Fruit fly (Drosophila melanogaster) whole organism, embryonic: Measurements from ENCODE around the gene dsf.
A peak's percentile ranks its signal among the peaks of the same experiment; 100 is the strongest.

Experiments
- Ada2b ChIP-seq: fragments of 200-800 bp; sonication (Bioruptor generic); IDR thresholded peaks from 2 replicates; pipeline ENCODE4 v1.3.6; 2022; ENCODE audit warnings: missing biosample characterization, missing genetic modification characterization
- Blimp-1 ChIP-seq: fragments of 200-800 bp; sonication (Bioruptor generic); optimal IDR thresholded peaks from 3 replicates; lab custom pipeline; 2018; ENCODE audit warnings: missing biosample characterization, missing genetic modification characterization, mild to moderate bottlenecking, moderate library complexity, missing genetic modification reagents
- CG11093 ChIP-seq: fragments of 200-800 bp; sonication (Bioruptor generic); IDR thresholded peaks from 3 replicates; pipeline ENCODE4 v1.3.6; 2022; ENCODE audit warnings: missing biosample characterization, missing genetic modification characterization
- CG12659 ChIP-seq: fragments of 200-800 bp; sonication (Bioruptor generic); optimal IDR thresholded peaks from 3 replicates; lab custom pipeline; 2017; ENCODE audit warnings: mild to moderate bottlenecking, missing biosample characterization, missing genetic modification reagents, missing genetic modification characterization
- CG13296 ChIP-seq: fragments of 200-800 bp; sonication (Bioruptor generic); optimal IDR thresholded peaks from 3 replicates; lab custom pipeline; 2018; ENCODE audit warnings: missing biosample characterization, mild to moderate bottlenecking, missing genetic modification characterization
- CG13424 ChIP-seq: fragments of 200-800 bp; sonication (Bioruptor generic); optimal IDR thresholded peaks from 2 replicates; lab custom pipeline; 2019; ENCODE audit warnings: missing biosample characterization, mild to moderate bottlenecking, missing genetic modification characterization, moderate library complexity
- CG14014 ChIP-seq: fragments of 200-800 bp; sonication (Bioruptor generic); IDR thresholded peaks from 2 replicates; pipeline ENCODE4 v1.3.6; 2022; ENCODE audit warnings: missing biosample characterization, missing genetic modification characterization
- CG14050 ChIP-seq: fragments of 200-800 bp; sonication (Bioruptor generic); IDR thresholded peaks from 3 replicates; pipeline ENCODE4 v1.3.6; 2022; ENCODE audit warnings: missing biosample characterization, missing genetic modification characterization
- CG1529 ChIP-seq: fragments of 200-800 bp; sonication (Bioruptor generic); optimal IDR thresholded peaks from 3 replicates; lab custom pipeline; 2018; ENCODE audit warnings: missing biosample characterization, missing genetic modification characterization
- CG17328 ChIP-seq: fragments of 200-800 bp; sonication (Bioruptor generic); IDR thresholded peaks from 2 replicates; pipeline ENCODE4 v1.3.6; 2022; ENCODE audit warnings: missing biosample characterization, missing genetic modification characterization
- CG17359 ChIP-seq: fragments of 200-800 bp; sonication (Bioruptor generic); optimal IDR thresholded peaks from 3 replicates; lab custom pipeline; 2018; ENCODE audit warnings: missing biosample characterization, mild to moderate bottlenecking, missing genetic modification characterization, moderate library complexity
- CG17568 ChIP-seq: fragments of 200-800 bp; sonication (Bioruptor generic); optimal IDR thresholded peaks from 2 replicates; lab custom pipeline; 2018; ENCODE audit warnings: missing biosample characterization, mild to moderate bottlenecking, missing genetic modification characterization, moderate library complexity
- CG31365 ChIP-seq: fragments of 200-800 bp; sonication (Bioruptor generic); optimal IDR thresholded peaks from 2 replicates; lab custom pipeline; 2018; ENCODE audit warnings: missing biosample characterization, mild to moderate bottlenecking, missing genetic modification characterization
- CG32772 ChIP-seq: fragments of 200-800 bp; sonication (Bioruptor generic); IDR thresholded peaks from 2 replicates; pipeline ENCODE4 v1.3.6; 2022; ENCODE audit warnings: missing biosample characterization, missing genetic modification characterization
- CG3407 ChIP-seq: fragments of 200-800 bp; sonication (Bioruptor generic); optimal IDR thresholded peaks from 2 replicates; lab custom pipeline; 2018; ENCODE audit warnings: missing biosample characterization, mild to moderate bottlenecking, missing genetic modification characterization
- CG34376 ChIP-seq: fragments of 200-800 bp; sonication (Bioruptor generic); optimal IDR thresholded peaks from 2 replicates; lab custom pipeline; 2018; ENCODE audit warnings: missing biosample characterization, mild to moderate bottlenecking, missing genetic modification characterization
- CG34422 ChIP-seq: fragments of 200-800 bp; sonication (Bioruptor generic); IDR thresholded peaks from 3 replicates; pipeline ENCODE4 v1.3.6; 2022; ENCODE audit warnings: missing biosample characterization, missing genetic modification characterization
- CG4424 ChIP-seq: fragments of 200-800 bp; sonication (Bioruptor generic); optimal IDR thresholded peaks from 3 replicates; lab custom pipeline; 2016; ENCODE audit warnings: missing biosample characterization, missing genetic modification characterization
- CG4854 ChIP-seq: fragments of 200-800 bp; sonication (Bioruptor generic); optimal IDR thresholded peaks from 2 replicates; lab custom pipeline; 2016; ENCODE audit warnings: missing biosample characterization, missing genetic modification characterization, inconsistent platforms
- CG6175 ChIP-seq: fragments of 200-800 bp; sonication (Bioruptor generic); IDR thresholded peaks from 3 replicates; pipeline ENCODE4 v1.3.6; 2022; ENCODE audit warnings: missing biosample characterization, missing genetic modification characterization
- CG6254 ChIP-seq: fragments of 200-800 bp; sonication (Bioruptor generic); optimal IDR thresholded peaks from 3 replicates; lab custom pipeline; 2017; ENCODE audit warnings: mild to moderate bottlenecking, missing biosample characterization, missing genetic modification reagents, missing genetic modification characterization
- CG6765 ChIP-seq: fragments of 200-800 bp; sonication (Bioruptor generic); optimal IDR thresholded peaks from 3 replicates; lab custom pipeline; 2017; ENCODE audit warnings: missing biosample characterization, mild to moderate bottlenecking, missing genetic modification characterization
- CG7271 ChIP-seq: fragments of 200-800 bp; sonication (Bioruptor generic); optimal IDR thresholded peaks from 2 replicates; lab custom pipeline; 2018; ENCODE audit warnings: missing biosample characterization, mild to moderate bottlenecking, missing genetic modification characterization, moderate library complexity
- CG7987 ChIP-seq: fragments of 200-800 bp; sonication (Bioruptor generic); optimal IDR thresholded peaks from 2 replicates; lab custom pipeline; 2018; ENCODE audit warnings: missing biosample characterization, mild to moderate bottlenecking, missing genetic modification characterization, moderate library complexity
- CG8281 ChIP-seq: fragments of 200-800 bp; sonication (Bioruptor generic); optimal IDR thresholded peaks from 2 replicates; lab custom pipeline; 2018; ENCODE audit warnings: missing biosample characterization, mild to moderate bottlenecking, missing genetic modification characterization, moderate library complexity
- CG8478 ChIP-seq: fragments of >200 bp; optimal IDR thresholded peaks from 2 replicates; lab custom pipeline; 2018
- CG9727 ChIP-seq: fragments of 200-800 bp; sonication (Bioruptor generic); optimal IDR thresholded peaks from 3 replicates; lab custom pipeline; 2017; ENCODE audit warnings: missing biosample characterization, mild to moderate bottlenecking, missing genetic modification characterization
- Dip3 ChIP-seq: fragments of 200-800 bp; sonication (Bioruptor generic); optimal IDR thresholded peaks from 3 replicates; lab custom pipeline; 2016; ENCODE audit warnings: missing biosample characterization, missing genetic modification characterization
- H2.0 ChIP-seq: fragments of 200-800 bp; sonication (Bioruptor generic); IDR thresholded peaks from 2 replicates; pipeline ENCODE4 v1.3.6; 2022; ENCODE audit warnings: missing biosample characterization, missing genetic modification characterization
- HLHmδ ChIP-seq: fragments of 200-800 bp; sonication (Bioruptor generic); optimal IDR thresholded peaks from 2 replicates; lab custom pipeline; 2018; ENCODE audit warnings: missing biosample characterization, mild to moderate bottlenecking, missing genetic modification characterization, moderate library complexity
- Lhr ChIP-seq: fragments of 200-800 bp; sonication (Bioruptor generic); optimal IDR thresholded peaks from 3 replicates; lab custom pipeline; 2017; ENCODE audit warnings: mild to moderate bottlenecking, missing biosample characterization, missing genetic modification reagents, missing genetic modification characterization
- Max ChIP-seq: fragments of 200-800 bp; sonication (Bioruptor generic); optimal IDR thresholded peaks from 2 replicates; lab custom pipeline; 2016; ENCODE audit warnings: missing biosample characterization, mild to moderate bottlenecking, missing genetic modification characterization
- Mes4 ChIP-seq: fragments of 200-800 bp; sonication (Bioruptor generic); optimal IDR thresholded peaks from 2 replicates; lab custom pipeline; 2016; ENCODE audit warnings: missing biosample characterization, missing genetic modification characterization
- ara ChIP-seq: fragments of 200-800 bp; sonication (Bioruptor generic); IDR thresholded peaks from 2 replicates; pipeline ENCODE4 v1.3.6; 2022; ENCODE audit warnings: missing biosample characterization, missing genetic modification characterization
- chif ChIP-seq, 2 experiments: fragments of 200-800 bp; sonication (Bioruptor generic); optimal IDR thresholded peaks; 3 replicates each; lab custom pipeline; 2016; ENCODE audit warnings: missing biosample characterization in 2 of 2, missing genetic modification characterization in 2 of 2
- chinmo ChIP-seq: fragments of 200-800 bp; sonication (Bioruptor generic); IDR thresholded peaks from 4 replicates; pipeline ENCODE4 v1.3.6; 2022; ENCODE audit warnings: missing biosample characterization, missing genetic modification characterization; ENCODE audit not compliant: partially characterized antibody
- esg ChIP-seq: fragments of 200-800 bp; sonication (Bioruptor generic); conservative IDR thresholded peaks from 2 replicates; pipeline ENCODE4 v1.3.6; 2022; ENCODE audit warnings: missing biosample characterization, missing genetic modification characterization
- ewg ChIP-seq: fragments of 200-800 bp; sonication (Bioruptor generic); optimal IDR thresholded peaks from 3 replicates; lab custom pipeline; 2017; ENCODE audit warnings: mild to moderate bottlenecking, missing biosample characterization, missing genetic modification reagents, missing genetic modification characterization
- fd3F ChIP-seq: fragments of 200-800 bp; sonication (Bioruptor generic); optimal IDR thresholded peaks from 2 replicates; lab custom pipeline; 2018; ENCODE audit warnings: missing biosample characterization, mild to moderate bottlenecking, missing genetic modification characterization, moderate library complexity
- gsb-n ChIP-seq: fragments of 200-800 bp; sonication (Bioruptor generic); optimal IDR thresholded peaks from 3 replicates; lab custom pipeline; 2018; ENCODE audit warnings: missing biosample characterization, mild to moderate bottlenecking, missing genetic modification characterization
- ind ChIP-seq: fragments of 200-800 bp; sonication (Bioruptor generic); optimal IDR thresholded peaks from 3 replicates; lab custom pipeline; 2016; ENCODE audit warnings: missing biosample characterization, missing genetic modification characterization
- kah ChIP-seq: fragments of 200-800 bp; sonication (Bioruptor generic); optimal IDR thresholded peaks from 2 replicates; lab custom pipeline; 2018; ENCODE audit warnings: missing biosample characterization, mild to moderate bottlenecking, missing genetic modification characterization
- luna ChIP-seq: fragments of 200-800 bp; sonication (Bioruptor generic); optimal IDR thresholded peaks from 2 replicates; lab custom pipeline; 2016; ENCODE audit warnings: missing biosample characterization, missing genetic modification characterization
- mld ChIP-seq: fragments of 200-800 bp; sonication (Bioruptor generic); IDR thresholded peaks from 3 replicates; pipeline ENCODE4 v1.3.6; 2022; ENCODE audit warnings: missing biosample characterization, missing genetic modification characterization; ENCODE audit not compliant: partially characterized antibody
- odd ChIP-seq: fragments of 200-800 bp; sonication (Bioruptor generic); optimal IDR thresholded peaks from 2 replicates; lab custom pipeline; 2017; ENCODE audit warnings: missing biosample characterization, mild to moderate bottlenecking, missing genetic modification characterization
- org-1 ChIP-seq: fragments of 200-800 bp; sonication (Bioruptor generic); optimal IDR thresholded peaks from 2 replicates; lab custom pipeline; 2017; ENCODE audit warnings: missing biosample characterization, missing genetic modification characterization
- schlank ChIP-seq: fragments of 200-800 bp; sonication (Bioruptor generic); optimal IDR thresholded peaks from 2 replicates; lab custom pipeline; 2018; ENCODE audit warnings: missing biosample characterization, mild to moderate bottlenecking, missing genetic modification characterization
- trem ChIP-seq: fragments of 200-800 bp; optimal IDR thresholded peaks from 3 replicates; lab custom pipeline; 2019; ENCODE audit warnings: missing biosample characterization, mild to moderate bottlenecking, missing genetic modification characterization, moderate library complexity
- unpg ChIP-seq: fragments of 200-800 bp; sonication (Bioruptor generic); optimal IDR thresholded peaks from 3 replicates; lab custom pipeline; 2018; ENCODE audit warnings: missing biosample characterization, mild to moderate bottlenecking, missing genetic modification characterization, moderate library complexity
- wek ChIP-seq: fragments of 200-800 bp; sonication (Bioruptor generic); optimal IDR thresholded peaks from 3 replicates; lab custom pipeline; 2018; ENCODE audit warnings: missing biosample characterization, mild to moderate bottlenecking, missing genetic modification characterization, moderate library complexity

dsf gene

dm6 chr2L:5974122-5974521, 48.4 kb downstream of the dsf start (continued):
- TF ChIP-seq CG6175 (GFP tag; lab: Robert Waterston, UW) (peak; percentile 59; the same call in 1 of the 3 replicates), odd (GFP tag; lab: Kevin White, UChicago) (peak; percentile 77), CG34422 (GFP tag; lab: Robert Waterston, UW) (peak; percentile 20; the same call in 1 of the 3 replicates), trem (tag; lab: Kevin White, UChicago) (no peak), CG7271 (tag; lab: Kevin White, UChicago) (no peak), CG13424 (tag; lab: Kevin White, UChicago) (peak; percentile 66), CG17359 (tag; lab: Kevin White, UChicago) (peak; percentile 67), luna (no peak), gsb-n (peak; percentile 57), kah (GFP tag; lab: Kevin White, UChicago) (peak; percentile 15), CG1529 (GFP tag; lab: Kevin White, UChicago) (peak; percentile 46), org-1 (GFP tag; lab: Kevin White, UChicago) (peak; percentile 60), wek (peak; percentile 78), CG4854 (GFP tag; lab: Kevin White, UChicago) (peak; percentile 27), CG3407 (GFP tag; lab: Kevin White, UChicago) (peak; percentile 76), chif (GFP tag; optimal IDR thresholded peaks at IDR 0.05; lab: Kevin White, UChicago) (no peak), CG8281 (tag; lab: Kevin White, UChicago) (peak; percentile 52), Dip3 (GFP tag; lab: Kevin White, UChicago) (peak; percentile 31), chinmo (GFP tag; lab: Robert Waterston, UW) (peak; percentile 86; the same call in 3 of the 4 replicates), ind (GFP tag; lab: Kevin White, UChicago) (no peak), Ada2b (GFP tag; lab: Robert Waterston, UW) (0 out of 2 replicates have a peak, but pooled peaks have one; percentile 25), CG17328 (GFP tag; lab: Robert Waterston, UW) (no peak), CG9727 (GFP tag; lab: Kevin White, UChicago) (peak; percentile 59), mld (GFP tag; lab: Robert Waterston, UW) (no peak), ara (GFP tag; lab: Robert Waterston, UW) (peak; percentile 39; the same call in 1 of the 2 replicates), CG17568 (GFP tag; lab: Kevin White, UChicago) (peak; percentile 69), schlank (tag; lab: Kevin White, UChicago) (peak; percentile 77), esg (no peak), CG7987 (GFP tag; lab: Kevin White, UChicago) (peak; percentile 89), CG13296 (GFP tag; lab: Kevin White, UChicago) (peak; percentile 79), CG6254 (GFP tag; lab: Kevin White, UChicago) (peak; percentile 42), CG32772 (GFP tag; lab: Robert Waterston, UW) (no peak), CG6765 (GFP tag; lab: Kevin White, UChicago) (peak; percentile 80), H2.0 (GFP tag; lab: Robert Waterston, UW) (no peak; the same call in 1 of the 2 replicates), Max (peak; percentile 14), Blimp-1 (GFP tag; lab: Kevin White, UChicago) (peak; percentile 56), CG4424 (peak; percentile 12), Lhr (GFP tag; lab: Kevin White, UChicago) (peak; percentile 23), Mes4 (GFP tag; lab: Kevin White, UChicago) (no peak), unpg (GFP tag; lab: Kevin White, UChicago) (peak; percentile 55), CG8478 (lab: Kevin White, UChicago) (no peak), HLHmδ (GFP tag; lab: Kevin White, UChicago) (peak; percentile 86), CG34376 (peak; percentile 45), ewg (GFP tag; lab: Kevin White, UChicago) (peak; percentile 14), CG12659 (peak; percentile 58), CG11093 (GFP tag; lab: Robert Waterston, UW) (no peak), CG31365 (peak; percentile 28), CG14014 (peak; percentile 54; the same call in 1 of the 2 replicates), fd3F (GFP tag; lab: Kevin White, UChicago) (peak; percentile 54), CG14050 (GFP tag; lab: Robert Waterston, UW) (peak; percentile 41; the same call in 1 of the 3 replicates)
